Worm (Caenorhabditis elegans): ENCODE results near the gene acp-2.

Gene acp-2

DNA sequence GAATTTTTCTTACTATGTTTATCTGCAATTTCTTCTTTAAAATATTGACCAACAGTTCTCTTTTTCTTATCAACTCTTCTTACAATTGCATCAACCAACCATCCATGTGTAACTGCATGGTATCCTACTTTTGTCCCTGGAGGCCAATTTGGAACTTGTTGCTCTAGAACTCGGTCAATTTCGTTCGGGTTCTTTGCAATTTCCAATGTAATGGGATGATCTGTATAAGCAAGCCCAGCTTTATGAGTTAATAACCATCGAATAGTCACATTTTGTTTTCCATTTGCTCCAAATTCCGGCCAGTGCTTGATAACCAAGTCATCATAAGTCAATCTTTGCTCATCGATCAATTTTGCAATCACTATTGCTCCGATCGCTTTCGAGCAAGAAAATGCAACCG is 47.5 kb upstream of the acp-2 start:
- TF ChIP-seq fkh-10 (GFP tag; optimal IDR thresholded peaks at IDR 0.05) = no peak
- TF ChIP-seq pax-1 (tag; optimal IDR thresholded peaks at IDR 0.05) = no peak
- no peak for TF ChIP-seq ceh-6 (GFP tag; optimal IDR thresholded peaks at IDR 0.05)
- no peak for TF ChIP-seq rnt-1 (tag; optimal IDR thresholded peaks at IDR 0.05)
- TF ChIP-seq ceh-9 (tag; optimal IDR thresholded peaks at IDR 0.05) = no peak
- no peak for TF ChIP-seq fax-1 (tag; optimal IDR thresholded peaks at IDR 0.05)
- TF ChIP-seq pqm-1 (tag; optimal IDR thresholded peaks at IDR 0.05) = no peak
- no peak for TF ChIP-seq nhr-11 (tag; optimal IDR thresholded peaks at IDR 0.05)
- no peak for TF ChIP-seq pag-3 (tag; optimal IDR thresholded peaks at IDR 0.05; ENCODE audit: borderline replicate concordance)
- no peak for TF ChIP-seq fkh-6 (tag; optimal IDR thresholded peaks at IDR 0.05)
- TF ChIP-seq sdc-2 (tag; optimal IDR thresholded peaks at IDR 0.05) = no peak
- no peak for TF ChIP-seq madf-2 (tag; optimal IDR thresholded peaks at IDR 0.05)
- TF ChIP-seq unc-3 (GFP tag; conservative IDR thresholded peaks at IDR 0.05) = no peak
- no peak for TF ChIP-seq unc-3 (tag; optimal IDR thresholded peaks at IDR 0.05)
- TF ChIP-seq ceh-18 (tag; optimal IDR thresholded peaks at IDR 0.05) = no peak
- no peak for TF ChIP-seq syd-9 (tag; optimal IDR thresholded peaks at IDR 0.05)
- no peak for TF ChIP-seq tbx-2 (tag; optimal IDR thresholded peaks at IDR 0.05)
- no peak for TF ChIP-seq hlh-30 (tag; optimal IDR thresholded peaks at IDR 0.05; ENCODE audit: insufficient read depth)
- no peak for TF ChIP-seq ceh-2 (tag; optimal IDR thresholded peaks at IDR 0.05)
- no peak for TF ChIP-seq lin-11 (tag; optimal IDR thresholded peaks at IDR 0.05)
- TF ChIP-seq ceh-14 (tag; optimal IDR thresholded peaks at IDR 0.05) = no peak

DNA sequence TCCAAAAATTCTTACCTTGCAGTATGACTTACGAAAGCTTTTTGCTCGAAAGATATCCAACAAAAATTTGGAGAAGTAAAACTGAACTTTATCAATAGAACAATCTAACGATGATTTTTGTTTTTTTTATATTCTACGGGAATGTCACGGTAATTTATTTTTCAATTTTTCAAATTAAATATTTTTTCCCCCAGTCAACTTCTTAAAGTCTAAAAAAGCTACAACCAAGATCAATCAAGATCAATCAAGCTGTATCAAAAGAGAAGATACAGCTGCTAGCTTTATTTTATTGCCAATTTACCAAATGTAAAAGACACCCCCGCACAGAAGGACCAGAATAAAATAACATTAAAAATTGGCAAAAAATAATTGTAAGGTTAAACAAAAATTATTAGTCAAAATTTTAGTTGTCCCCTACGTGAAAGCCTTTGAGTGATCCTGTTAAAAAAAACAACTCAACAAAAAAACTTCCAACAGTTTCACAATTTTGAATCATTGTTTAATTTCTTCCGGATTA is 43.5 kb upstream of the acp-2 start, which contains the start of the genes M05D6.1 and M05D6.3:
Gene M05D6.1, minus strand, starts transcription at position 101 of the 517 bp plus-strand sequence.
Gene M05D6.3, plus strand, starts transcription at position 467 of the 517 bp plus-strand sequence.
- TF ChIP-seq ztf-16 (tag; optimal IDR thresholded peaks at IDR 0.05) (no peak), unc-86 (tag; optimal IDR thresholded peaks at IDR 0.05) (no peak), sox-4 (tag; optimal IDR thresholded peaks at IDR 0.05) (no peak), fkh-6 (tag; optimal IDR thresholded peaks at IDR 0.05) (no peak), syd-9 (tag; optimal IDR thresholded peaks at IDR 0.05) (no peak), zip-5 (tag; optimal IDR thresholded peaks at IDR 0.05) (no peak), ceh-48 (tag; optimal IDR thresholded peaks at IDR 0.05) (no peak), ceh-31 (tag; optimal IDR thresholded peaks at IDR 0.05) (no peak), ref-2 (tag; optimal IDR thresholded peaks at IDR 0.05) (no peak), pat-9 (tag; optimal IDR thresholded peaks at IDR 0.05) (no peak), fkh-10 (GFP tag; optimal IDR thresholded peaks at IDR 0.05) (no peak), Y22D7AL.16 (tag; optimal IDR thresholded peaks at IDR 0.05) (no peak)

- TF ChIP-seq sdc-2 (tag; optimal IDR thresholded peaks at IDR 0.05) (no peak), dmd-4 (tag; optimal IDR thresholded peaks at IDR 0.05; ENCODE audit: borderline replicate concordance) (no peak), C38D4.7 (GFP tag; optimal IDR thresholded peaks at IDR 0.05) (no peak), zip-5 (tag; optimal IDR thresholded peaks at IDR 0.05) (no peak), eyg-1 (tag; optimal IDR thresholded peaks at IDR 0.05) (no peak), nhr-11 (tag; optimal IDR thresholded peaks at IDR 0.05) (no peak), rnt-1 (tag; optimal IDR thresholded peaks at IDR 0.05) (no peak), ztf-16 (tag; optimal IDR thresholded peaks at IDR 0.05) (no peak), odd-2 (tag; optimal IDR thresholded peaks at IDR 0.05) (no peak), hlh-15 (tag; optimal IDR thresholded peaks at IDR 0.05) (no peak), nhr-232 (tag; optimal IDR thresholded peaks at IDR 0.05) (no peak)
Measured at ce11 chrII:8472916-8473315, 41.1 kb upstream of the acp-2 start.

- no peak for TF ChIP-seq pag-3 (tag; optimal IDR thresholded peaks at IDR 0.05; ENCODE audit: borderline replicate concordance)
- TF ChIP-seq ceh-22 (tag; optimal IDR thresholded peaks at IDR 0.05) = no peak
- TF ChIP-seq ceh-48 (tag; optimal IDR thresholded peaks at IDR 0.05) = no peak
- TF ChIP-seq odd-2 (tag; optimal IDR thresholded peaks at IDR 0.05) = no peak
- TF ChIP-seq ceh-18 (tag; optimal IDR thresholded peaks at IDR 0.05) = no peak
- TF ChIP-seq nhr-11 (tag; optimal IDR thresholded peaks at IDR 0.05) = no peak
- no peak for TF ChIP-seq hlh-6 (tag; optimal IDR thresholded peaks at IDR 0.05)
- no peak for TF ChIP-seq mec-3 (tag; optimal IDR thresholded peaks at IDR 0.05; ENCODE audit: borderline replicate concordance)
- no peak for TF ChIP-seq ahr-1 (tag; optimal IDR thresholded peaks at IDR 0.05)
- TF ChIP-seq rnt-1 (tag; optimal IDR thresholded peaks at IDR 0.05) = no peak
Measured at ce11 chrII:8471139-8471538, 39.3 kb upstream of the acp-2 start, which contains the start of gene M05D6.8. TSS of gene M05D6.8 (minus strand) at chrII:8471239.

All from whole organism, late embryonic.